Worm (Caenorhabditis elegans) whole organism, L3 larva: ENCODE measurements around the gene unc-85.

ENCODE experiments used
- R02D3.7 ChIP-seq: fragments of 150-350 bp; optimal IDR thresholded peaks from 2 replicates; lab custom pipeline; 2014; ENCODE audit warnings: missing biosample characterization, missing genetic modification characterization
- ceh-16 ChIP-seq: sonication (generic microtip); optimal IDR thresholded peaks from 2 replicates; lab custom pipeline; 2017; ENCODE audit warnings: missing biosample characterization, missing genetic modification characterization
- ceh-28 ChIP-seq: fragments of 150-350 bp; optimal IDR thresholded peaks from 2 replicates; lab custom pipeline; 2014; ENCODE audit warnings: missing biosample characterization, missing genetic modification reagents, missing genetic modification characterization
- ceh-82 ChIP-seq: fragments of 150-350 bp; optimal IDR thresholded peaks from 2 replicates; lab custom pipeline; 2014; ENCODE audit warnings: missing biosample characterization, missing genetic modification characterization
- ceh-9 ChIP-seq: sonication (generic microtip); optimal IDR thresholded peaks from 2 replicates; lab custom pipeline; 2018; ENCODE audit warnings: missing biosample characterization, missing genetic modification characterization
- daf-12 ChIP-seq: fragments of 150-350 bp; optimal IDR thresholded peaks from 2 replicates; lab custom pipeline; 2014; ENCODE audit warnings: missing biosample characterization, missing genetic modification reagents, missing genetic modification characterization
- egl-27 ChIP-seq: sonication (generic microtip); optimal IDR thresholded peaks from 4 replicates; lab custom pipeline; 2017; ENCODE audit warnings: missing biosample characterization, missing genetic modification reagents, missing genetic modification characterization
- elt-1 ChIP-seq: fragments of 150-350 bp; optimal IDR thresholded peaks from 2 replicates; lab custom pipeline; 2014; ENCODE audit warnings: missing biosample characterization, missing genetic modification characterization
- elt-2 ChIP-seq: sonication (generic microtip); optimal IDR thresholded peaks from 2 replicates; lab custom pipeline; 2016; ENCODE audit warnings: missing genetic modification reagents, mild to moderate bottlenecking, missing genetic modification characterization, missing compliant biosample characterization
- eor-1 ChIP-seq, 2 experiments: fragments of 150-350 bp; optimal IDR thresholded peaks; 2 replicates each; lab custom pipeline; 2014 to 2018; ENCODE audit warnings: missing biosample characterization in 2 of 2, missing genetic modification characterization in 2 of 2
- fkh-10 ChIP-seq: sonication (generic microtip); optimal IDR thresholded peaks from 2 replicates; lab custom pipeline; 2017; ENCODE audit warnings: missing biosample characterization, missing genetic modification reagents, missing genetic modification characterization
- fkh-2 ChIP-seq: fragments of 150-350 bp; optimal IDR thresholded peaks from 2 replicates; lab custom pipeline; 2014; ENCODE audit warnings: missing biosample characterization, missing genetic modification reagents, missing genetic modification characterization
- hmg-11 ChIP-seq: sonication (generic microtip); optimal IDR thresholded peaks from 2 replicates; lab custom pipeline; 2016; ENCODE audit warnings: missing genetic modification characterization, missing compliant biosample characterization
- jun-1 ChIP-seq: fragments of 150-350 bp; optimal IDR thresholded peaks from 2 replicates; lab custom pipeline; 2014; ENCODE audit warnings: missing biosample characterization, missing genetic modification reagents, missing genetic modification characterization
- lin-15B ChIP-seq: fragments of 150-350 bp; optimal IDR thresholded peaks from 2 replicates; lab custom pipeline; 2014; ENCODE audit warnings: missing biosample characterization, missing genetic modification characterization
- lin-39 ChIP-seq: fragments of 150-350 bp; optimal IDR thresholded peaks from 2 replicates; lab custom pipeline; 2018; ENCODE audit warnings: missing biosample characterization, missing genetic modification reagents, missing genetic modification characterization
- lsy-12 ChIP-seq: sonication (generic microtip); optimal IDR thresholded peaks from 2 replicates; lab custom pipeline; 2016; ENCODE audit warnings: mild to moderate bottlenecking, missing genetic modification characterization, missing compliant biosample characterization
- mdl-1 ChIP-seq: fragments of 150-350 bp; optimal IDR thresholded peaks from 2 replicates; lab custom pipeline; 2014; ENCODE audit warnings: missing biosample characterization, missing genetic modification characterization
- mml-1 ChIP-seq: fragments of 150-350 bp; sonication (generic microtip); optimal IDR thresholded peaks from 3 replicates; lab custom pipeline; 2014; ENCODE audit warnings: missing biosample characterization, missing genetic modification characterization
- nfya-1 ChIP-seq: sonication (generic microtip); optimal IDR thresholded peaks from 2 replicates; lab custom pipeline; 2017; ENCODE audit warnings: missing genetic modification characterization, mild to moderate bottlenecking, missing compliant biosample characterization, antibody characterized with exemption, moderate library complexity; ENCODE audit not compliant: insufficient read depth
- nhr-12 ChIP-seq: fragments of 150-350 bp; optimal IDR thresholded peaks from 2 replicates; lab custom pipeline; 2014; ENCODE audit warnings: missing biosample characterization, missing genetic modification characterization
- nhr-23 ChIP-seq: fragments of 150-350 bp; optimal IDR thresholded peaks from 2 replicates; lab custom pipeline; 2014; ENCODE audit warnings: missing biosample characterization, missing genetic modification reagents, missing genetic modification characterization
- nhr-25 ChIP-seq: sonication (generic microtip); optimal IDR thresholded peaks from 2 replicates; lab custom pipeline; 2017; ENCODE audit warnings: missing biosample characterization, missing genetic modification characterization
- nhr-28 ChIP-seq: fragments of 150-350 bp; optimal IDR thresholded peaks from 2 replicates; lab custom pipeline; 2014; ENCODE audit warnings: missing biosample characterization, missing genetic modification characterization
- nhr-43 ChIP-seq: sonication (generic microtip); optimal IDR thresholded peaks from 2 replicates; lab custom pipeline; 2016; ENCODE audit warnings: mild to moderate bottlenecking, missing genetic modification characterization, missing compliant biosample characterization; ENCODE audit not compliant: poor library complexity, severe bottlenecking
- nhr-77 ChIP-seq: fragments of 150-350 bp; optimal IDR thresholded peaks from 2 replicates; lab custom pipeline; 2014; ENCODE audit warnings: missing biosample characterization, missing genetic modification characterization
- pha-4 ChIP-seq: fragments of 150-350 bp; optimal IDR thresholded peaks from 2 replicates; lab custom pipeline; 2014; ENCODE audit warnings: missing biosample characterization, missing genetic modification reagents, missing genetic modification characterization
- sea-2 ChIP-seq: fragments of 150-350 bp; sonication (generic microtip); optimal IDR thresholded peaks from 4 replicates; lab custom pipeline; 2014; ENCODE audit warnings: missing biosample characterization, missing genetic modification reagents, missing genetic modification characterization
- snpc-4 ChIP-seq: fragments of 150-350 bp; optimal IDR thresholded peaks from 2 replicates; lab custom pipeline; 2014; ENCODE audit warnings: missing biosample characterization, missing genetic modification characterization
- tbx-2 ChIP-seq: sonication (generic microtip); optimal IDR thresholded peaks from 2 replicates; lab custom pipeline; 2016; ENCODE audit warnings: mild to moderate bottlenecking, missing genetic modification characterization, missing compliant biosample characterization
- unc-62 ChIP-seq: fragments of 150-350 bp; sonication (generic microtip); optimal IDR thresholded peaks from 4 replicates; lab custom pipeline; 2014; ENCODE audit warnings: missing biosample characterization, missing genetic modification reagents, missing genetic modification characterization
- zag-1 ChIP-seq: fragments of 150-350 bp; optimal IDR thresholded peaks from 2 replicates; lab custom pipeline; 2014; ENCODE audit warnings: missing biosample characterization, missing genetic modification characterization

unc-85 gene

DNA sequence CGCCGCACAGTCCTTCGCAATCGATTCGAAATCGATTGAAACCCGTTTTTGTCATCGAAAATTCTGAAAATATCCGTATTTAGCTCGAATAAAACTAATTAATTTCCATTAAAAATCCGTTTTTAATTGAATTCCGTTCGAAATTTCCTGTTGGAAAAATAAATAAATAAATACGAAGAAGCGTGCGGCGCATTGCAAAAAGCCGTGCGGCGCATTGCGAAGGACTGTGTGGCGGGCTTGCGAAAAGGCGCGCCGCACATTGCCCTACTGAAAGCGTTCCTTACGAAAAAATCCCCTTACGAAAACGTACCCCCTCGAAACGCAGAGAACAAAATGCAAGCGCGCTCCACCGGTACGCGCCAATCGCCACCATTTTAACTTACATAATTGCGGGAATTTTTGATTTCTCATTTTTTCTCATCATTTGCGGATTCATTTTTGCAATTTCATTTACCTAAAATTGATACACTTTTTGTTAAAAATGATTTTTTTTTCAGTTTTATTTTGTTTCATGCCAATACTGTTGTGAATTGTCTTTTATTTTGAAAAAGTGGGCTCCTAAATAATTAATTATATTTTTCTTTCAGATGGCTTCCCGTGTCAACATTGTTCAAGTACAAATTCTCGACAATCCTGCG lies at the start of gene unc-85:
TSS of gene unc-85 (plus strand) at position 588 of the 638 bp plus-strand sequence.
- TF ChIP-seq tbx-2 (tag; lab: Kevin White, UChicago) (peak; percentile 32), lsy-12 (tag; lab: Kevin White, UChicago) (peak; percentile 94), nhr-43 (tag; lab: Kevin White, UChicago) (peak; percentile 46), snpc-4 (peak; percentile 33), ceh-28 (peak; percentile 63), lin-39 (tag; lab: Kevin White, UChicago) (peak; percentile 24), elt-2 (tag; lab: Kevin White, UChicago) (peak; percentile 67), nhr-23 (tag; lab: Kevin White, UChicago) (peak; percentile 21), lin-15B (peak; percentile 80), nfya-1 (tag; lab: Kevin White, UChicago) (peak; percentile 78), hmg-11 (tag; lab: Kevin White, UChicago) (peak; percentile 48), R02D3.7 (tag; lab: Kevin White, UChicago) (peak; percentile 62), pha-4 (peak; percentile 51), nhr-25 (peak; percentile 45)

DNA sequence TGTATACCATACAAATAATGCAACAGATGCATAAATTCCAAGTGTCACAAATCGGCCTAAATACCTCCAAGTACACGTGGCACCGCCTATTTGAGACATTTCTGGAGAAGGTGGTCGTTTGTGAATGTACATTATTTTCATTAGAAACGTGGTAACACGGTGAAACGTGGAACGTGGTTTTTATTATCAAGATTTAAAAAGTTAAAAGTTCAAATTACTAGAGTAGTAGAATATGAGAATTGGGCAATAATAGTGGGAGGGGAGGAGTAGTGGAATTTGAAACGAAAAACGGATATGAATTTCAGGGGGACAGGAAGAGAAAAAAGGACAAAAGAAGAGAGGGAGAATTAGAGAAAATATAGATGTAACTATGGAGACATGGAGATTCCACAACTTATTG lies 46.0 kb upstream of the unc-85 start, which contains the start of gene fut-6:
TSS of gene fut-6 (minus strand) at position 101 of the 400 bp plus-strand sequence.
- TF ChIP-seq fkh-2 = no peak
- no peak for TF ChIP-seq egl-27 (tag; lab: Kevin White, UChicago)
- TF ChIP-seq ceh-16 (tag; lab: Kevin White, UChicago) = no peak
- TF ChIP-seq elt-1 (tag; lab: Kevin White, UChicago) = no peak
- TF ChIP-seq daf-12 (tag; lab: Kevin White, UChicago) = no peak
- TF ChIP-seq mml-1 (tag; lab: Kevin White, UChicago) = no peak
- no peak for TF ChIP-seq nhr-77 (tag; lab: Kevin White, UChicago)
- no peak for TF ChIP-seq mdl-1 (tag; lab: Kevin White, UChicago)
- TF ChIP-seq ceh-28 = no peak
- no peak for TF ChIP-seq nhr-28
- TF ChIP-seq nhr-12 (tag; lab: Kevin White, UChicago) = no peak
- TF ChIP-seq ceh-82 (tag; lab: Kevin White, UChicago) = no peak
- no peak for TF ChIP-seq snpc-4
- no peak for TF ChIP-seq jun-1
- no peak for TF ChIP-seq nhr-25
- TF ChIP-seq R02D3.7 (tag; lab: Kevin White, UChicago) = no peak
- no peak for TF ChIP-seq lin-39 (tag; lab: Kevin White, UChicago)

DNA sequence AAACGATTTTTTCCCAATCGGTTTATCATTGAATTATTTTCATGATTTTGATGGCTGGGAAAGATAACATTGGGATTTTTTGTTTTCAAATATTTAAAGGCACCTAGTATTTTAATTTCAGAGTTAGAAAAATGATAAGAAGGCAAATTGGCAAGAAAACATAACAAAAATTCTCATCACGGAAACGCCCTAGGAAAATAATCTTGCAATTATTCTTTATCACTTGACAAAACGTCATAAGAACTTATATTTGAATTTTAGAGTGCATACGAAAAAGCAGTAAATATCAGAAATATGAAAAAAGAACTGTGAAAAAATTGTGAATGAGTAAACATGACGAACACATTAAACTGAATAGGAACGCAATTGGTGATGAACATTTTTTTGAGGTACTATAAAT lies 44.5 kb upstream of the unc-85 start:
- TF ChIP-seq elt-2 (tag; lab: Kevin White, UChicago) = peak; percentile 65
- TF ChIP-seq ceh-9 (tag; lab: Kevin White, UChicago) = no peak
- TF ChIP-seq fkh-10 (GFP tag; lab: Kevin White, UChicago) = no peak
- no peak for TF ChIP-seq fkh-2
- no peak for TF ChIP-seq elt-1 (tag; lab: Kevin White, UChicago)

DNA sequence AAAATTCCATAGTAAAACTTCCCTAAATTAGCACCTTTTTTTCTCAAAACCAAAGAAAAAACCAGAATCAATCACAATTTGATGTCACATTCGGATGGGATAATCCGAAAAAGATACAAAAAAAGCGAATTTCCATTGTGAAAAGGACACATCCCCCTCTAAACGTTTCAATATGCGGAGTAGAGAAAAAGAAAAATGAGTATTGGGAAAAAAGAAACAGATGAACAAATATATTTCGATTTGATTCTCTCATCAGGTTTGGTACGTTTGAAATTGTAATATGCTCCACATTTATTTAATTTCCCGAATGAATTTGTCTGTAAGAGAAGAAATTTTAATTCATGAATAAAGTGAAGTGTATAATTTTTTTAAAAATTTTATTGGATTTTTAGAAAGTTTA lies 43.6 kb upstream of the unc-85 start:
- TF ChIP-seq lsy-12 (tag; lab: Kevin White, UChicago) = no peak

DNA sequence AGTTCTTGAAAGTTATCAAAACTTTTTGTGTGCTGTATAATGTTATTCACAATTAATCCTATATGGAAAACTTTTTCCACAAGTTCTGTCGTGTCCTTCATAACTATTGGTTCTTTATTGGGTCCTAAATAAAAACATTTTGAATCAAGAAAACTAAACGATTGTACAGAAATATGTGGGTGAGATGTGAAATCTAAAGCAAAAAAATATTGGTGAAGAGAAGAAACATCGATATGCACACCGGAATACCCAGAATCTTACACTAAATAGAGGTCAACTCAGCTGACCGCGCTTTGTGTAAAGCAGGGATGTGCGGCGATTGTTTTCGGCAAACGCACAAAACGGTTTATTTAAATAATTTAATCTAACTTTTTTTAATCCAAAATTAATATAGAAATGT lies 40.6 kb upstream of the unc-85 start, which contains the start of gene T05A7.13:
TSS of gene T05A7.13 (minus strand) at position 101 of the 400 bp plus-strand sequence.
- TF ChIP-seq nhr-23 (tag; lab: Kevin White, UChicago) (no peak), ceh-9 (tag; lab: Kevin White, UChicago) (no peak), R02D3.7 (tag; lab: Kevin White, UChicago) (no peak), sea-2 (GFP tag; lab: Kevin White, UChicago) (no peak), eor-1 (tag; optimal IDR thresholded peaks at IDR 0.05; lab: Kevin White, UChicago) (no peak), unc-62 (GFP tag; lab: Kevin White, UChicago) (no peak), zag-1 (no peak), lin-15B (no peak), nhr-25 (no peak)
